Fruit fly (Drosophila melanogaster) whole organism, embryonic: Measurements from ENCODE around the gene RpL35.
A peak's percentile ranks its signal among the peaks of the same experiment; 100 is the strongest.

Experiments
- Abd-B ChIP-seq: fragments of 200-800 bp; sonication (Bioruptor generic); optimal IDR thresholded peaks from 2 replicates; lab custom pipeline; 2018; ENCODE audit warnings: missing biosample characterization, mild to moderate bottlenecking, missing genetic modification characterization, moderate library complexity
- Ada2b ChIP-seq: fragments of 200-800 bp; sonication (Bioruptor generic); IDR thresholded peaks from 2 replicates; pipeline ENCODE4 v1.3.6; 2022; ENCODE audit warnings: missing biosample characterization, missing genetic modification characterization
- Bgb ChIP-seq: fragments of 200-800 bp; sonication (Bioruptor generic); IDR thresholded peaks from 2 replicates; pipeline ENCODE4 v1.3.6; 2022; ENCODE audit warnings: missing biosample characterization, missing genetic modification characterization; ENCODE audit not compliant: partially characterized antibody
- CG12071 ChIP-seq: fragments of 200-800 bp; sonication (Bioruptor generic); optimal IDR thresholded peaks from 3 replicates; lab custom pipeline; 2018; ENCODE audit warnings: missing biosample characterization, mild to moderate bottlenecking, missing genetic modification characterization
- CG15479 ChIP-seq: fragments of 200-800 bp; sonication (Bioruptor generic); optimal IDR thresholded peaks from 3 replicates; lab custom pipeline; 2019; ENCODE audit warnings: missing biosample characterization, mild to moderate bottlenecking, missing genetic modification characterization, moderate library complexity
- CG1792 ChIP-seq: fragments of 200-800 bp; sonication (Bioruptor generic); optimal IDR thresholded peaks from 2 replicates; lab custom pipeline; 2016; ENCODE audit warnings: missing biosample characterization, missing genetic modification characterization
- CG18011 ChIP-seq: fragments of 200-800 bp; sonication (Bioruptor generic); optimal IDR thresholded peaks from 2 replicates; lab custom pipeline; 2017; ENCODE audit warnings: missing biosample characterization, missing genetic modification characterization, mild to moderate bottlenecking, moderate library complexity, missing genotype
- CG32532 ChIP-seq: fragments of 200-800 bp; sonication (Bioruptor generic); IDR thresholded peaks from 2 replicates; pipeline ENCODE4 v1.3.6; 2022; ENCODE audit warnings: missing biosample characterization, missing genetic modification characterization
- CG33557 ChIP-seq: fragments of 200-800 bp; sonication (Bioruptor generic); optimal IDR thresholded peaks from 2 replicates; lab custom pipeline; 2019; ENCODE audit warnings: missing biosample characterization, mild to moderate bottlenecking, missing genetic modification characterization, moderate library complexity
- CG4328 ChIP-seq: fragments of 200-800 bp; sonication (Bioruptor generic); optimal IDR thresholded peaks from 3 replicates; lab custom pipeline; 2017; ENCODE audit warnings: missing biosample characterization, missing genetic modification reagents, missing genetic modification characterization
- CG4404 ChIP-seq: fragments of 200-800 bp; sonication (Bioruptor generic); IDR thresholded peaks from 2 replicates; pipeline ENCODE4 v1.3.6; 2022; ENCODE audit warnings: missing biosample characterization, missing genetic modification characterization
- CG7271 ChIP-seq: fragments of 200-800 bp; sonication (Bioruptor generic); optimal IDR thresholded peaks from 2 replicates; lab custom pipeline; 2018; ENCODE audit warnings: missing biosample characterization, mild to moderate bottlenecking, missing genetic modification characterization, moderate library complexity
- CG8765 ChIP-seq: fragments of 200-800 bp; sonication (Bioruptor generic); IDR thresholded peaks from 2 replicates; pipeline ENCODE4 v1.3.6; 2022; ENCODE audit warnings: missing biosample characterization, missing genetic modification characterization
- CG9876 ChIP-seq: fragments of 200-800 bp; sonication (Bioruptor generic); optimal IDR thresholded peaks from 2 replicates; lab custom pipeline; 2016; ENCODE audit warnings: missing biosample characterization, missing genetic modification characterization
- CkIIα-i1 ChIP-seq: fragments of 200-800 bp; sonication (Bioruptor generic); IDR thresholded peaks from 2 replicates; pipeline ENCODE4 v1.3.6; 2022; ENCODE audit warnings: missing biosample characterization, missing genetic modification characterization
- D19B ChIP-seq: fragments of 200-800 bp; sonication (Bioruptor generic); optimal IDR thresholded peaks from 2 replicates; lab custom pipeline; 2017; ENCODE audit warnings: missing biosample characterization, mild to moderate bottlenecking, missing genetic modification characterization
- E2f2 ChIP-seq: fragments of 200-800 bp; sonication (Bioruptor generic); IDR thresholded peaks from 2 replicates; pipeline ENCODE4 v1.3.6; 2022; ENCODE audit warnings: missing biosample characterization, missing genetic modification characterization
- Fer2 ChIP-seq: fragments of 200-800 bp; sonication (Bioruptor generic); optimal IDR thresholded peaks from 2 replicates; lab custom pipeline; 2018; ENCODE audit warnings: missing biosample characterization, mild to moderate bottlenecking, missing genetic modification characterization, moderate library complexity
- H15 ChIP-seq: fragments of 200-800 bp; sonication (Bioruptor generic); IDR thresholded peaks from 3 replicates; pipeline ENCODE4 v1.3.6; 2022; ENCODE audit warnings: missing biosample characterization, missing genetic modification characterization
- Hmx ChIP-seq: fragments of 200-800 bp; sonication (Bioruptor generic); optimal IDR thresholded peaks from 2 replicates; lab custom pipeline; 2016; ENCODE audit warnings: missing biosample characterization, missing genetic modification characterization
- Hr51 ChIP-seq, 2 experiments: fragments of 200-800 bp; sonication (Bioruptor generic); optimal IDR thresholded peaks; 2 replicates in 1 of 2; 3 replicates in 1 of 2; lab custom pipeline; 2016 to 2018; ENCODE audit warnings: missing biosample characterization in 2 of 2, missing genetic modification characterization in 2 of 2, mild to moderate bottlenecking in 1 of 2, moderate library complexity in 1 of 2
- Jarid2 ChIP-seq: fragments of 200-800 bp; sonication (Bioruptor generic); optimal IDR thresholded peaks from 3 replicates; lab custom pipeline; 2017; ENCODE audit warnings: mild to moderate bottlenecking, missing biosample characterization, missing genetic modification reagents, missing genetic modification characterization
- Max ChIP-seq: fragments of 200-800 bp; sonication (Bioruptor generic); optimal IDR thresholded peaks from 2 replicates; lab custom pipeline; 2016; ENCODE audit warnings: missing biosample characterization, mild to moderate bottlenecking, missing genetic modification characterization
- Mes4 ChIP-seq: fragments of 200-800 bp; sonication (Bioruptor generic); optimal IDR thresholded peaks from 2 replicates; lab custom pipeline; 2016; ENCODE audit warnings: missing biosample characterization, missing genetic modification characterization
- Optix ChIP-seq: fragments of 200-800 bp; sonication (Bioruptor generic); IDR thresholded peaks from 3 replicates; pipeline ENCODE4 v1.3.6; 2022; ENCODE audit warnings: missing biosample characterization, missing genetic modification characterization
- Poxn ChIP-seq: fragments of 200-800 bp; sonication (Bioruptor generic); IDR thresholded peaks from 2 replicates; pipeline ENCODE4 v1.3.6; 2022; ENCODE audit warnings: missing biosample characterization, missing genetic modification characterization
- Rx ChIP-seq: fragments of 200-800 bp; sonication (Bioruptor generic); IDR thresholded peaks from 2 replicates; pipeline ENCODE4 v1.3.6; 2022; ENCODE audit warnings: missing biosample characterization, missing genetic modification characterization
- Scr ChIP-seq: fragments of 200-800 bp; sonication (Bioruptor generic); IDR thresholded peaks from 2 replicates; pipeline ENCODE4 v1.3.6; 2022; ENCODE audit warnings: missing biosample characterization, missing genetic modification characterization; ENCODE audit not compliant: partially characterized antibody
- ac ChIP-seq: fragments of 200-800 bp; sonication (Bioruptor generic); optimal IDR thresholded peaks from 3 replicates; lab custom pipeline; 2017; ENCODE audit warnings: missing biosample characterization, mild to moderate bottlenecking, missing genetic modification characterization
- ato ChIP-seq: fragments of 200-800 bp; sonication (Bioruptor generic); IDR thresholded peaks from 2 replicates; pipeline ENCODE4 v1.3.6; 2022; ENCODE audit warnings: missing biosample characterization, missing genetic modification characterization; ENCODE audit not compliant: partially characterized antibody
- btn ChIP-seq: fragments of 200-800 bp; sonication (Bioruptor generic); optimal IDR thresholded peaks from 2 replicates; lab custom pipeline; 2016; ENCODE audit warnings: missing biosample characterization, missing genetic modification characterization
- caup ChIP-seq: fragments of 200-800 bp; sonication (Bioruptor generic); optimal IDR thresholded peaks from 3 replicates; lab custom pipeline; 2017; ENCODE audit warnings: missing biosample characterization, mild to moderate bottlenecking, missing genetic modification characterization, moderate library complexity; ENCODE audit not compliant: severe bottlenecking
- ci ChIP-seq: fragments of 200-800 bp; sonication (Bioruptor generic); IDR thresholded peaks from 3 replicates; pipeline ENCODE4 v1.3.6; 2022; ENCODE audit warnings: missing biosample characterization, missing genetic modification characterization
- dpn ChIP-seq, 2 experiments: fragments of 200-800 bp; sonication (Bioruptor generic); optimal IDR thresholded peaks; 3 replicates each; lab custom pipeline; 2016; ENCODE audit warnings: missing biosample characterization in 2 of 2, missing genetic modification characterization in 2 of 2
- esg ChIP-seq: fragments of 200-800 bp; sonication (Bioruptor generic); conservative IDR thresholded peaks from 2 replicates; pipeline ENCODE4 v1.3.6; 2022; ENCODE audit warnings: missing biosample characterization, missing genetic modification characterization
- fd64A ChIP-seq: fragments of 200-800 bp; sonication (Bioruptor generic); optimal IDR thresholded peaks from 3 replicates; lab custom pipeline; 2018; ENCODE audit warnings: missing biosample characterization, mild to moderate bottlenecking, missing genetic modification characterization
- jing ChIP-seq: fragments of 200-800 bp; sonication (Bioruptor generic); optimal IDR thresholded peaks from 2 replicates; lab custom pipeline; 2018; ENCODE audit warnings: missing biosample characterization, mild to moderate bottlenecking, missing genetic modification characterization
- jumu ChIP-seq: fragments of 200-800 bp; sonication (Bioruptor generic); optimal IDR thresholded peaks from 3 replicates; lab custom pipeline; 2016; ENCODE audit warnings: missing biosample characterization, missing genetic modification characterization
- kay ChIP-seq: fragments of 200-800 bp; sonication (Bioruptor generic); optimal IDR thresholded peaks from 2 replicates; lab custom pipeline; 2016; ENCODE audit warnings: missing biosample characterization, missing genetic modification characterization
- nerfin-1 ChIP-seq: fragments of 200-800 bp; sonication (Bioruptor generic); optimal IDR thresholded peaks from 3 replicates; lab custom pipeline; 2019; ENCODE audit warnings: missing biosample characterization, mild to moderate bottlenecking, missing genetic modification characterization, moderate library complexity
- peb ChIP-seq: fragments of 200-800 bp; sonication (Bioruptor generic); IDR thresholded peaks from 2 replicates; pipeline ENCODE4 v1.3.6; 2022; ENCODE audit warnings: missing biosample characterization, missing genetic modification characterization
- rib ChIP-seq: fragments of 200-800 bp; sonication (Bioruptor generic); IDR thresholded peaks from 2 replicates; pipeline ENCODE4 v1.3.6; 2022; ENCODE audit warnings: missing biosample characterization, missing genetic modification characterization
- sob ChIP-seq: fragments of 200-800 bp; sonication (Bioruptor generic); IDR thresholded peaks from 2 replicates; pipeline ENCODE4 v1.3.6; 2022; ENCODE audit warnings: missing biosample characterization, missing genetic modification characterization
- stc ChIP-seq: fragments of 200-800 bp; sonication (Bioruptor generic); IDR thresholded peaks from 2 replicates; pipeline ENCODE4 v1.3.6; 2022; ENCODE audit warnings: missing biosample characterization, missing genetic modification characterization
- stwl ChIP-seq: fragments of 200-800 bp; sonication (Bioruptor generic); optimal IDR thresholded peaks from 3 replicates; lab custom pipeline; 2018; ENCODE audit warnings: missing biosample characterization, mild to moderate bottlenecking, missing genetic modification characterization, moderate library complexity
- tll ChIP-seq, 2 experiments: fragments of 200-800 bp in 1 of 2; fragments of >200 bp in 1 of 2; sonication (Bioruptor generic) in 1 of 2; optimal IDR thresholded peaks; 2 replicates each; lab custom pipeline; 2017 to 2019; ENCODE audit warnings: missing biosample characterization in 2 of 2, missing genetic modification characterization in 2 of 2, mild to moderate bottlenecking in 1 of 2, moderate library complexity in 1 of 2
- trh ChIP-seq: fragments of 200-800 bp; sonication (Bioruptor generic); optimal IDR thresholded peaks from 2 replicates; lab custom pipeline; 2016; ENCODE audit warnings: missing biosample characterization, missing genetic modification characterization
- twi ChIP-seq: fragments of 200-800 bp; optimal IDR thresholded peaks from 2 replicates; lab custom pipeline; 2019; ENCODE audit warnings: missing biosample characterization, mild to moderate bottlenecking, missing genetic modification characterization, moderate library complexity
- vvl ChIP-seq: fragments of 200-800 bp; sonication (Bioruptor generic); IDR thresholded peaks from 2 replicates; pipeline ENCODE4 v1.3.6; 2022; ENCODE audit warnings: missing biosample characterization, missing genetic modification characterization

Gene RpL35

DNA sequence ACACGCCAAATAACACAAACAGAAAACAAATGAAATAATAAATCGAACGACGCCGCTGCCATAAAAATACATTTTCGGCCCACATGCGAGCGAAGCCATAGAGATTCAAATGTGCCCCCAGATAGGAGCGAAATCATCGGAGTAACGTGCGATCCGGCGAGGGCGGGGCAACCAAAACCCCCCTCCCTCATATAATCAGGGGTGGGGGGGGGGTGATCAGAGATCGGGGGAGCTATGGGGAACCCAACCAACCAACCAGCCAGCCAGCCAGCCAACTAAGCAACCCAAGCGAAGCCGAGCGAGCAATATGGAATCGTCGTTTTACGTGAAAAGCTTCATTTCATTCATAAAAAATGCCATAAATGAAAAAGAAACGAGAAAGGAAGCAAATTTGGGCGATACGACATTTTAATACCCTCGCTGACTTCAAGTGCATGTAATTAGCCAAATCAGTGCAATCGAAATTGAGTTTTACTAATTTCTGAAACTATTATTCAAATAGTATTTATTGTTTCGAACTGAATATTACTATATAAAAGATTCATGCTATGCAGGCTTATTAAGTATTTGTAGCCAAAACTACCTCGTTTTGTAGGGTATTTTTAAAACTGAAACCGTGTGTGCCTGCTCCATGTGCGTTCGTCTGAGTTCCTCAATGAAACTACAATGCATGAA, 27.8 kb downstream of the RpL35 start (continued):
- TF ChIP-seq CG8765 (GFP tag; lab: Robert Waterston, UW) (no peak), Optix (GFP tag; lab: Robert Waterston, UW) (peak; percentile 52; the same call in 2 of the 3 replicates), rib (GFP tag; lab: Robert Waterston, UW) (no peak), dpn (GFP tag; optimal IDR thresholded peaks at IDR 0.05; lab: Kevin White, UChicago) (peak; percentile 51 to 63), Poxn (no peak), CG1792 (no peak), esg (GFP tag; lab: Robert Waterston, UW) (no peak; the same call in 1 of the 2 replicates), Hr51 (GFP tag; optimal IDR thresholded peaks at IDR 0.05; lab: Kevin White, UChicago) (peak in 1 of 2 experiments; percentile 78), CG9876 (no peak), ac (no peak), CG4328 (GFP tag; lab: Kevin White, UChicago) (no peak), peb (peak; percentile 46; the same call in 1 of the 2 replicates), CkIIα-i1 (GFP tag; lab: Robert Waterston, UW) (no peak), CG33557 (GFP tag; lab: Kevin White, UChicago) (no peak), caup (peak; percentile 28), CG12071 (peak; percentile 40), Rx (0 out of 2 replicates have a peak, but pooled peaks have one; percentile 37), Jarid2 (GFP tag; lab: Kevin White, UChicago) (no peak), stc (peak; percentile 54), Ada2b (peak; percentile 36; the same call in 1 of the 2 replicates), D19B (GFP tag; lab: Kevin White, UChicago) (peak; percentile 89), E2f2 (GFP tag; lab: Robert Waterston, UW) (peak; percentile 35; the same call in 1 of the 2 replicates), CG15479 (no peak), Scr (GFP tag; lab: Robert Waterston, UW) (no peak), Max (GFP tag; lab: Kevin White, UChicago) (peak; percentile 17), ci (GFP tag; lab: Robert Waterston, UW) (peak; percentile 70; the same call in 2 of the 3 replicates), Fer2 (tag; lab: Kevin White, UChicago) (no peak), tll (GFP tag; optimal IDR thresholded peaks at IDR 0.05; lab: Kevin White, UChicago) (no peak), CG7271 (tag; lab: Kevin White, UChicago) (no peak), H15 (peak; percentile 33; the same call in 1 of the 3 replicates), stwl (tag; lab: Kevin White, UChicago) (no peak), Mes4 (GFP tag; lab: Kevin White, UChicago) (peak; percentile 45), Hmx (GFP tag; lab: Kevin White, UChicago) (no peak), trh (GFP tag; lab: Kevin White, UChicago) (no peak), CG18011 (GFP tag; lab: Kevin White, UChicago) (peak; percentile 7), Abd-B (GFP tag; lab: Kevin White, UChicago) (peak; percentile 62), jumu (no peak), Bgb (GFP tag; lab: Robert Waterston, UW) (no peak), nerfin-1 (peak; percentile 23), CG32532 (peak; percentile 55; the same call in 1 of the 2 replicates), vvl (GFP tag; lab: Robert Waterston, UW) (peak; percentile 68), jing (GFP tag; lab: Kevin White, UChicago) (peak; percentile 48), sob (GFP tag; lab: Robert Waterston, UW) (0 out of 2 replicates have a peak, but pooled peaks have one; percentile 28), btn (GFP tag; lab: Kevin White, UChicago) (no peak), fd64A (no peak), kay (GFP tag; lab: Kevin White, UChicago) (peak; percentile 27), twi (no peak), CG4404 (GFP tag; lab: Robert Waterston, UW) (no peak), ato (GFP tag; lab: Robert Waterston, UW) (no peak)
